Fruit fly (Drosophila melanogaster): ENCODE measurements around the gene CG14564.

- no peak for TF ChIP-seq CG9139 (GFP tag; optimal IDR thresholded peaks at IDR 0.05)
- TF ChIP-seq Smox (GFP tag; optimal IDR thresholded peaks at IDR 0.05) = no peak
- no peak for TF ChIP-seq CG6163 (GFP tag; IDR thresholded peaks at IDR 0.05)
- TF ChIP-seq Lpt (GFP tag; optimal IDR thresholded peaks at IDR 0.05) = no peak
- TF ChIP-seq CG8119 (GFP tag; IDR thresholded peaks at IDR 0.05) = no peak
- no peak for TF ChIP-seq CG7368 (GFP tag; optimal IDR thresholded peaks at IDR 0.05)
- no peak for TF ChIP-seq CG34406 (GFP tag; optimal IDR thresholded peaks at IDR 0.05)
- TF ChIP-seq CG4318 (GFP tag; optimal IDR thresholded peaks at IDR 0.05) = no peak
- TF ChIP-seq CG8632 (GFP tag; optimal IDR thresholded peaks at IDR 0.05) = no peak
- TF ChIP-seq svp (GFP tag) = peak; percentile 1
- no peak for TF ChIP-seq Hr39 (GFP tag; optimal IDR thresholded peaks at IDR 0.05)
- TF ChIP-seq CG10669 (GFP tag; optimal IDR thresholded peaks at IDR 0.05) = no peak
- no peak for TF ChIP-seq fd59A (GFP tag; optimal IDR thresholded peaks at IDR 0.05)
- no peak for TF ChIP-seq CG3032 (tag; optimal IDR thresholded peaks at IDR 0.05)
These were observed 38.7 kb upstream of the CG14564 start for dm6 chr3L:21718233-21718632.

Measured in whole organism, prepupa.